Fruit fly (Drosophila melanogaster) whole organism, embryonic: ENCODE data around the gene Svil.

Source experiments
- Aef1 ChIP-seq: fragments of 200-800 bp; sonication (Bioruptor generic); IDR thresholded peaks from 3 replicates; pipeline ENCODE4 v1.3.6; 2022; ENCODE audit warnings: missing biosample characterization, missing genetic modification characterization
- Antp ChIP-seq: fragments of 200-800 bp; sonication (Bioruptor generic); optimal IDR thresholded peaks from 3 replicates; lab custom pipeline; 2016; ENCODE audit warnings: missing biosample characterization, missing genetic modification characterization
- CG11723 ChIP-seq: fragments of 200-800 bp; sonication (Bioruptor generic); optimal IDR thresholded peaks from 2 replicates; lab custom pipeline; 2017; ENCODE audit warnings: missing biosample characterization, mild to moderate bottlenecking, missing genetic modification characterization
- CG9876 ChIP-seq: fragments of 200-800 bp; sonication (Bioruptor generic); optimal IDR thresholded peaks from 2 replicates; lab custom pipeline; 2016; ENCODE audit warnings: missing biosample characterization, missing genetic modification characterization
- ERR ChIP-seq: fragments of 200-800 bp; sonication (Bioruptor generic); optimal IDR thresholded peaks from 2 replicates; lab custom pipeline; 2016; ENCODE audit warnings: missing biosample characterization, missing genetic modification characterization
- Lpt ChIP-seq: fragments of >200 bp; optimal IDR thresholded peaks from 2 replicates; lab custom pipeline; 2018; ENCODE audit warnings: missing biosample characterization, missing genetic modification characterization
- bsh ChIP-seq, 2 experiments: fragments of 200-800 bp; sonication (Bioruptor generic); optimal IDR thresholded peaks; 2 replicates each; lab custom pipeline; 2017 to 2018; ENCODE audit warnings: mild to moderate bottlenecking in 2 of 2, missing biosample characterization in 2 of 2, missing genetic modification characterization in 2 of 2, moderate library complexity in 1 of 2
- chinmo ChIP-seq: fragments of 200-800 bp; sonication (Bioruptor generic); IDR thresholded peaks from 4 replicates; pipeline ENCODE4 v1.3.6; 2022; ENCODE audit warnings: missing biosample characterization, missing genetic modification characterization; ENCODE audit not compliant: partially characterized antibody
- gem ChIP-seq: fragments of 200-800 bp; sonication (Bioruptor generic); optimal IDR thresholded peaks from 2 replicates; lab custom pipeline; 2019; ENCODE audit warnings: missing biosample characterization, mild to moderate bottlenecking, missing genetic modification characterization, moderate library complexity
- gro ChIP-seq: fragments of 200-800 bp; sonication (Bioruptor generic); optimal IDR thresholded peaks from 2 replicates; lab custom pipeline; 2016; ENCODE audit warnings: missing biosample characterization, missing genetic modification characterization
- lilli ChIP-seq: fragments of 200-800 bp; sonication (Bioruptor generic); optimal IDR thresholded peaks from 3 replicates; lab custom pipeline; 2016; ENCODE audit warnings: missing biosample characterization, missing genetic modification characterization
- onecut ChIP-seq: fragments of 200-800 bp; sonication (Bioruptor generic); IDR thresholded peaks from 2 replicates; pipeline ENCODE4 v1.3.6; 2022; ENCODE audit warnings: missing biosample characterization, missing genetic modification characterization
- zfh1 ChIP-seq: fragments of 200-800 bp; sonication (Bioruptor generic); IDR thresholded peaks from 3 replicates; pipeline ENCODE4 v1.3.6; 2022; ENCODE audit warnings: missing biosample characterization, missing genetic modification characterization

DNA sequence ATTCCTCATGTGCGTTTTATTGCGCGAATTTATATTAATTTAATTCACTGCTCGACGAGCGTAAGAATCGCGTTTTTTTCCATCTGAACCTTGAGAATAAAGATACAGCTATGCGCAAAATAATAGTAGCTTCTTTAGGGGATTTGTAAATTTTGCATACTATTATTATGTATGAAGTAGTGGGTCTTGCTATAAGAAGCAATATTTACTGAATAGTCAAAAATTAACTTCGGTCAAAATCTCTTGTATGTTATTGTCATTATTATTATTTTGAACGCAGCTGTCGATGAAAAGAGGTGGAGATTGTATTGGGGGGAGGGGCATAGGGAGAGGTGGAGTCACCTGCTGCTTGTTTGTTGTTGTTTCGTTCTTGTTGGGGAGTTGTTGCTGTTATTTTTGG lies 41.3 kb downstream of the Svil start:
- TF ChIP-seq bsh (GFP tag; optimal IDR thresholded peaks at IDR 0.05; lab: Kevin White, UChicago) = peak; percentile 39 to 84
- no peak for TF ChIP-seq CG9876 (GFP tag; lab: Kevin White, UChicago)
- TF ChIP-seq Aef1 (GFP tag; lab: Robert Waterston, UW) = peak; percentile 92
- TF ChIP-seq lilli = peak; percentile 72
- no peak for TF ChIP-seq Lpt
- TF ChIP-seq onecut (GFP tag; lab: Robert Waterston, UW) = peak; percentile 71
- peak; percentile 66 for TF ChIP-seq Antp (GFP tag; lab: Kevin White, UChicago)
- peak; percentile 84 for TF ChIP-seq zfh1 (GFP tag; lab: Robert Waterston, UW)
- TF ChIP-seq ERR = no peak
- TF ChIP-seq gro (GFP tag; lab: Kevin White, UChicago) = peak; percentile 92
- peak; percentile 83 for TF ChIP-seq gem (tag; lab: Kevin White, UChicago)
- TF ChIP-seq CG11723 (GFP tag; lab: Kevin White, UChicago) = peak; percentile 9
- TF ChIP-seq chinmo (GFP tag; lab: Robert Waterston, UW) = 0 out of 4 replicates have a peak, but pooled peaks have one; percentile 38
